Worm (Caenorhabditis elegans) whole organism, L3 larva: ENCODE data around the gene R12H7.4.

ENCODE experiments used
- ZK546.5 ChIP-seq: sonication (generic microtip); optimal IDR thresholded peaks from 2 replicates; lab custom pipeline; 2017; ENCODE audit warnings: missing biosample characterization, missing genetic modification characterization
- ceh-82 ChIP-seq: fragments of 150-350 bp; optimal IDR thresholded peaks from 2 replicates; lab custom pipeline; 2014; ENCODE audit warnings: missing biosample characterization, missing genetic modification characterization
- fkh-2 ChIP-seq: fragments of 150-350 bp; optimal IDR thresholded peaks from 2 replicates; lab custom pipeline; 2014; ENCODE audit warnings: missing biosample characterization, missing genetic modification reagents, missing genetic modification characterization
- nhr-12 ChIP-seq: fragments of 150-350 bp; optimal IDR thresholded peaks from 2 replicates; lab custom pipeline; 2014; ENCODE audit warnings: missing biosample characterization, missing genetic modification characterization
- nhr-25 ChIP-seq: sonication (generic microtip); optimal IDR thresholded peaks from 2 replicates; lab custom pipeline; 2017; ENCODE audit warnings: missing biosample characterization, missing genetic modification characterization
- skn-1 ChIP-seq: fragments of 150-350 bp; optimal IDR thresholded peaks from 2 replicates; lab custom pipeline; 2014; ENCODE audit warnings: missing biosample characterization, missing genetic modification characterization
- tbx-2 ChIP-seq: sonication (generic microtip); optimal IDR thresholded peaks from 2 replicates; lab custom pipeline; 2016; ENCODE audit warnings: mild to moderate bottlenecking, missing genetic modification characterization, missing compliant biosample characterization
- zag-1 ChIP-seq: fragments of 150-350 bp; optimal IDR thresholded peaks from 2 replicates; lab custom pipeline; 2014; ENCODE audit warnings: missing biosample characterization, missing genetic modification characterization
- ztf-11 ChIP-seq: fragments of 150-350 bp; optimal IDR thresholded peaks from 2 replicates; lab custom pipeline; 2014; ENCODE audit warnings: missing biosample characterization, missing genetic modification characterization

DNA sequence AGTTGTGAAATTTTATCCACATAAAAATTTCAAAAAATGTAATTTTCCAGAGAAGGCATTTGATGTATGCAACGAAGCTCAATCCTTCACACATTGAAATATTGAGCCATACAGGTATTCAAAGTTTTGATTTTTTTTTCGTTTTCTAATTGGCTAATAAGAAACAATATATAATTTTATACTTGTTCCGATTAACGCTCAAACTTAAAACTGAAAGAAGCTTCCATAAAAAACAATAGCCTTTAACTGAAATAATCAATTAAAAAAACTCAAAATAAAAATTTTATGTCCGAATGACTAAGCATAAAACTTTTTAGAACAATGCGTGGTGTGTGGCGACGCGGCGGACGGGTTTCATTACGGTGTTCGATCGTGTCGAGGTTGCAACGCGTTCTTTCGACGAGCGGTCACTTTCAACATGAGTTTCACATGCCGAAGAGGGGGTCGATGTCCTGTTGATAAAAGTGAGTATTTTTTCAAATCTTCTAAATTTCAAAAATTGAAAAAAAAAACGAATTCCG, 35.1 kb downstream of the R12H7.4 start, which contains the start of gene nhr-32:
- TF ChIP-seq nhr-25 (tag; lab: Kevin White, UChicago) (no peak), ztf-11 (tag; lab: Kevin White, UChicago) (no peak), ceh-82 (tag; lab: Kevin White, UChicago) (no peak), tbx-2 (tag; lab: Kevin White, UChicago) (no peak), skn-1 (tag; lab: Kevin White, UChicago) (no peak), fkh-2 (tag; lab: Kevin White, UChicago) (no peak), zag-1 (tag; lab: Kevin White, UChicago) (no peak), nhr-12 (no peak), ZK546.5 (no peak)
